Worm (Caenorhabditis elegans): ENCODE results near the gene T10H4.13.

The T10H4.13 gene

ce11 chrV:15309011-15309410, 41.7 kb upstream of the T10H4.13 start, which contains the start of gene srz-10:
srz-10 (minus strand) TSS chrV:15309098.
- no peak for TF ChIP-seq mep-1 (tag; optimal IDR thresholded peaks at IDR 0.05)
- TF ChIP-seq lsy-2 (tag; optimal IDR thresholded peaks at IDR 0.05) = no peak
- TF ChIP-seq nhr-2 (tag; optimal IDR thresholded peaks at IDR 0.05) = no peak

ce11 chrV:15306745-15307144, 39.4 kb upstream of the T10H4.13 start, which contains the start of gene T26H8.4:
T26H8.4 (minus strand) TSS chrV:15306845.
- no peak for TF ChIP-seq ham-2 (GFP tag; optimal IDR thresholded peaks at IDR 0.05)
- no peak for TF ChIP-seq ceh-39 (tag; optimal IDR thresholded peaks at IDR 0.05)
- TF ChIP-seq elt-3 (tag; optimal IDR thresholded peaks at IDR 0.05) = no peak
- TF ChIP-seq mep-1 (tag; optimal IDR thresholded peaks at IDR 0.05) = no peak
- TF ChIP-seq tbx-8 (GFP tag; optimal IDR thresholded peaks at IDR 0.05) = no peak
- no peak for TF ChIP-seq elt-1 (tag; optimal IDR thresholded peaks at IDR 0.05; ENCODE audit: borderline replicate concordance, insufficient read depth)

- TF ChIP-seq ceh-43 (GFP tag; optimal IDR thresholded peaks at IDR 0.05) = no peak
- TF ChIP-seq mep-1 (tag; optimal IDR thresholded peaks at IDR 0.05) = no peak
- TF ChIP-seq nhr-12 (tag; optimal IDR thresholded peaks at IDR 0.05) = no peak
- TF ChIP-seq nhr-2 (tag; optimal IDR thresholded peaks at IDR 0.05) = no peak
- TF ChIP-seq ceh-39 (tag; optimal IDR thresholded peaks at IDR 0.05) = no peak
- no peak for TF ChIP-seq cnd-1 (tag; optimal IDR thresholded peaks at IDR 0.05)
- TF ChIP-seq bed-3 (GFP tag; optimal IDR thresholded peaks at IDR 0.05) = no peak
- no peak for TF ChIP-seq unc-62 (GFP tag; optimal IDR thresholded peaks at IDR 0.05)
- no peak for TF ChIP-seq snpc-4 (tag; optimal IDR thresholded peaks at IDR 0.05)
- no peak for TF ChIP-seq mls-2 (tag; optimal IDR thresholded peaks at IDR 0.05)
- TF ChIP-seq ceh-83 (GFP tag; optimal IDR thresholded peaks at IDR 0.05) = no peak
- no peak for TF ChIP-seq nhr-28 (tag; optimal IDR thresholded peaks at IDR 0.05)
- no peak for TF ChIP-seq nhr-237 (tag; optimal IDR thresholded peaks at IDR 0.05)
- no peak for TF ChIP-seq ztf-11 (tag; optimal IDR thresholded peaks at IDR 0.05)
- no peak for TF ChIP-seq flh-1 (GFP tag; optimal IDR thresholded peaks at IDR 0.05)
- TF ChIP-seq sem-2 (GFP tag; optimal IDR thresholded peaks at IDR 0.05) = no peak
- no peak for TF ChIP-seq ham-2 (GFP tag; optimal IDR thresholded peaks at IDR 0.05)
- no peak for TF ChIP-seq mab-5 (tag; optimal IDR thresholded peaks at IDR 0.05)
Observed at ce11 chrV:15305502-15305901, 38.2 kb upstream of the T10H4.13 start, which contains the start of gene T26H8.5. T26H8.5 (minus strand) TSS chrV:15305602.

ce11 chrV:15303625-15304024, 36.3 kb upstream of the T10H4.13 start, which contains the start of gene srx-48:
srx-48 (minus strand) TSS chrV:15303725.
- TF ChIP-seq mab-5 (tag; optimal IDR thresholded peaks at IDR 0.05) (no peak), bed-3 (GFP tag; optimal IDR thresholded peaks at IDR 0.05) (no peak), sptf-1 (tag; optimal IDR thresholded peaks at IDR 0.05) (no peak), blmp-1 (tag; optimal IDR thresholded peaks at IDR 0.05) (no peak), elt-1 (tag; optimal IDR thresholded peaks at IDR 0.05; ENCODE audit: borderline replicate concordance, insufficient read depth) (no peak), lin-32 (GFP tag; optimal IDR thresholded peaks at IDR 0.05) (no peak), nhr-28 (tag; optimal IDR thresholded peaks at IDR 0.05) (no peak), lsy-2 (tag; optimal IDR thresholded peaks at IDR 0.05) (no peak), mls-2 (tag; optimal IDR thresholded peaks at IDR 0.05) (no peak), ceh-83 (GFP tag; optimal IDR thresholded peaks at IDR 0.05) (no peak), cnd-1 (tag; optimal IDR thresholded peaks at IDR 0.05) (no peak), unc-120 (tag; optimal IDR thresholded peaks at IDR 0.05; ENCODE audit: poor library complexity, severe bottlenecking) (no peak), sem-2 (GFP tag; optimal IDR thresholded peaks at IDR 0.05) (no peak), elt-3 (tag; optimal IDR thresholded peaks at IDR 0.05) (no peak), ces-1 (GFP tag; optimal IDR thresholded peaks at IDR 0.05) (no peak), zip-8 (tag; optimal IDR thresholded peaks at IDR 0.05) (no peak), nhr-2 (tag; optimal IDR thresholded peaks at IDR 0.05) (no peak), tbx-8 (GFP tag; optimal IDR thresholded peaks at IDR 0.05) (no peak), ztf-11 (tag; optimal IDR thresholded peaks at IDR 0.05) (no peak), nhr-237 (tag; optimal IDR thresholded peaks at IDR 0.05) (no peak)

- TF ChIP-seq lin-13 (tag; optimal IDR thresholded peaks at IDR 0.05) = no peak
- no peak for TF ChIP-seq sem-2 (GFP tag; optimal IDR thresholded peaks at IDR 0.05)
- no peak for TF ChIP-seq snpc-4 (tag; optimal IDR thresholded peaks at IDR 0.05)
- no peak for TF ChIP-seq mab-5 (tag; optimal IDR thresholded peaks at IDR 0.05)
- no peak for TF ChIP-seq unc-62 (GFP tag; optimal IDR thresholded peaks at IDR 0.05)
- no peak for TF ChIP-seq elt-1 (tag; optimal IDR thresholded peaks at IDR 0.05; ENCODE audit: borderline replicate concordance, insufficient read depth)
- no peak for TF ChIP-seq sptf-1 (tag; optimal IDR thresholded peaks at IDR 0.05)
- TF ChIP-seq ces-1 (GFP tag; optimal IDR thresholded peaks at IDR 0.05) = no peak
- TF ChIP-seq mls-2 (tag; optimal IDR thresholded peaks at IDR 0.05) = no peak
- TF ChIP-seq nhr-28 (tag; optimal IDR thresholded peaks at IDR 0.05) = no peak
- TF ChIP-seq ceh-43 (GFP tag; optimal IDR thresholded peaks at IDR 0.05) = no peak
- no peak for TF ChIP-seq lsy-2 (tag; optimal IDR thresholded peaks at IDR 0.05)
Observed at ce11 chrV:15298597-15298996, 31.3 kb upstream of the T10H4.13 start, which contains the start of gene cpr-3. cpr-3 (minus strand) TSS chrV:15298700.

All from whole organism, mixed stage, embryonic.